Worm (Caenorhabditis elegans) whole organism, L4/young adult: Measurements from ENCODE around the gene acr-8.

Experiments used
- W03F9.2 ChIP-seq: fragments of 150-350 bp; optimal IDR thresholded peaks from 2 replicates; lab custom pipeline; 2014; ENCODE audit warnings: missing biosample characterization, missing genetic modification characterization
- dao-5 ChIP-seq: sonication (generic microtip); optimal IDR thresholded peaks from 2 replicates; lab custom pipeline; 2016; ENCODE audit warnings: missing genotype, missing genetic modification characterization, moderate library complexity, missing compliant biosample characterization

DNA sequence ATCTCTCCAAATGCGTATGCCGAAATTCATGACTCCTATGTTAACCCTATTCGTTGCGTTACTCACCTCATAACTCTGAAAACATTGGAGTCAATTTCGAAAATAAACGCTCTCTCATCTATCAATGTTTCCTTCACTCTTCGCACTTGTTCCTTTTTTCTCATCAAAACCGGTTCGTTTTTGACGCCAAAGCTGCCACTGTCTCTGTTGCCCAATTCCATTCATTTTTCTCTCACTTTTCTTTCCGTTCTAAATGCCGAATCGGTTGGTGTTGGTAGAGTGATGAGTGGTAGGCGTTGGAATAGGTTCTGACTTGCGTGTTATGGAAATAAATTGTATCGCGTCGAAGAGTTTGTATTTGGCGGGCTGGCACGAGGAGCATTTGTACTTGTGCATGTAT is 19.2 kb upstream of the acr-8 start:
- TF ChIP-seq W03F9.2 (no peak), dao-5 (tag; lab: Kevin White, UChicago) (no peak)
